Worm (Caenorhabditis elegans) whole organism, mixed stage, embryonic: ENCODE results near the gene srw-103.
"Not testable (repeated sequence)": the region's sequence is repeated elsewhere in the genome, so short reads cannot be mapped to it uniquely, and the experiment has no call there.

Experiments
- M03D4.4 ChIP-seq: sonication (generic microtip); optimal IDR thresholded peaks from 2 replicates; lab custom pipeline; 2017; ENCODE audit warnings: mild to moderate bottlenecking, missing genetic modification characterization, missing compliant biosample characterization
- ceh-39 ChIP-seq: fragments of 150-350 bp; optimal IDR thresholded peaks from 2 replicates; lab custom pipeline; 2014; ENCODE audit warnings: missing biosample characterization, missing genetic modification characterization
- ces-1 ChIP-seq: fragments of 150-350 bp; optimal IDR thresholded peaks from 2 replicates; lab custom pipeline; 2014; ENCODE audit warnings: missing biosample characterization, missing genetic modification reagents, missing genetic modification characterization
- elt-3 ChIP-seq: fragments of 150-350 bp; optimal IDR thresholded peaks from 2 replicates; lab custom pipeline; 2014; ENCODE audit warnings: missing biosample characterization, missing genetic modification characterization
- lin-13 ChIP-seq: fragments of 150-350 bp; optimal IDR thresholded peaks from 2 replicates; lab custom pipeline; 2014; ENCODE audit warnings: missing biosample characterization, missing genetic modification characterization
- lsy-2 ChIP-seq: fragments of 150-350 bp; optimal IDR thresholded peaks from 2 replicates; lab custom pipeline; 2014; ENCODE audit warnings: missing biosample characterization, missing genetic modification characterization
- mab-5 ChIP-seq: fragments of 150-350 bp; optimal IDR thresholded peaks from 2 replicates; lab custom pipeline; 2014; ENCODE audit warnings: missing biosample characterization, missing genetic modification characterization
- mep-1 ChIP-seq: fragments of 150-350 bp; optimal IDR thresholded peaks from 2 replicates; lab custom pipeline; 2017; ENCODE audit warnings: missing biosample characterization, missing genetic modification reagents, missing genetic modification characterization, inconsistent platforms
- mls-2 ChIP-seq: sonication (generic microtip); optimal IDR thresholded peaks from 2 replicates; lab custom pipeline; 2016; ENCODE audit warnings: mild to moderate bottlenecking, missing genetic modification characterization, moderate library complexity, missing compliant biosample characterization
- nhr-76 ChIP-seq: sonication (generic microtip); optimal IDR thresholded peaks from 2 replicates; lab custom pipeline; 2017; ENCODE audit warnings: missing biosample characterization, missing genetic modification characterization
- snpc-4 ChIP-seq: fragments of 150-350 bp; optimal IDR thresholded peaks from 2 replicates; lab custom pipeline; 2014; ENCODE audit warnings: missing biosample characterization, missing genetic modification characterization
- sptf-1 ChIP-seq: sonication (generic microtip); optimal IDR thresholded peaks from 2 replicates; lab custom pipeline; 2017; ENCODE audit warnings: mild to moderate bottlenecking, missing genetic modification characterization, moderate library complexity, missing compliant biosample characterization
- unc-62 ChIP-seq: fragments of 150-350 bp; optimal IDR thresholded peaks from 2 replicates; lab custom pipeline; 2014; ENCODE audit warnings: missing biosample characterization, missing genetic modification reagents, missing genetic modification characterization
- ztf-11 ChIP-seq: fragments of 150-350 bp; optimal IDR thresholded peaks from 2 replicates; lab custom pipeline; 2014; ENCODE audit warnings: missing biosample characterization, missing genetic modification characterization

ce11 chrV:1693876-1694275 is 23.1 kb upstream of the srw-103 start, which contains the start of gene Y46H3C.7:
- TF ChIP-seq snpc-4; ceh-39; sptf-1; mab-5; lin-13; unc-62; lsy-2 (tag; lab: Kevin White, UChicago); elt-3; ztf-11 (tag; lab: Kevin White, UChicago); nhr-76 (tag; lab: Kevin White, UChicago); M03D4.4 (tag; lab: Kevin White, UChicago); mls-2 (tag; lab: Kevin White, UChicago); mep-1 (tag; lab: Kevin White, UChicago); ces-1 (GFP tag; lab: Kevin White, UChicago): not testable (repeated sequence)
